Worm (Caenorhabditis elegans) whole organism, L1 larva: ENCODE results near the gene srbc-57.

Experiments used
- C34B4.2 ChIP-seq: sonication (generic microtip); optimal IDR thresholded peaks from 2 replicates; lab custom pipeline; 2017; ENCODE audit warnings: mild to moderate bottlenecking, missing genetic modification characterization, missing compliant biosample characterization
- aly-2 ChIP-seq: fragments of 150-350 bp; optimal IDR thresholded peaks from 2 replicates; lab custom pipeline; 2014; ENCODE audit warnings: missing biosample characterization, missing genetic modification characterization
- dsc-1 ChIP-seq: sonication (generic microtip); optimal IDR thresholded peaks from 2 replicates; lab custom pipeline; 2016; ENCODE audit warnings: mild to moderate bottlenecking, missing genetic modification characterization, missing compliant biosample characterization
- efl-1 ChIP-seq, 4 experiments: fragments of 150-350 bp; optimal IDR thresholded peaks in 3 of 4; peaks in 1 of 4; 1 replicate in 1 of 4; 2 replicates in 3 of 4; lab custom pipeline; 2014; ENCODE audit warnings: missing biosample characterization in 2 of 4, missing genetic modification characterization in 2 of 4, missing genetic modification reagents in 2 of 4
- egl-27 ChIP-seq, 2 experiments: fragments of 150-350 bp in 1 of 2; sonication (generic microtip); optimal IDR thresholded peaks; 3 replicates each; lab custom pipeline; 2017 to 2018; ENCODE audit warnings: missing biosample characterization in 2 of 2, missing genetic modification characterization in 2 of 2, missing genetic modification reagents in 2 of 2
- elt-2 ChIP-seq: sonication (generic microtip); optimal IDR thresholded peaks from 2 replicates; lab custom pipeline; 2016; ENCODE audit warnings: missing genetic modification characterization, mild to moderate bottlenecking, inconsistent platforms, missing compliant biosample characterization, missing genetic modification reagents
- fos-1 ChIP-seq: fragments of 150-350 bp; optimal IDR thresholded peaks from 2 replicates; lab custom pipeline; 2014; ENCODE audit warnings: missing biosample characterization, missing genetic modification characterization
- jun-1 ChIP-seq: fragments of 150-350 bp; optimal IDR thresholded peaks from 2 replicates; lab custom pipeline; 2014; ENCODE audit warnings: missing biosample characterization, missing genetic modification reagents, missing genetic modification characterization
- mab-9 ChIP-seq: fragments of 200-800 bp; sonication (Bioruptor generic); IDR thresholded peaks from 2 replicates; pipeline ENCODE4 v1.3.6; 2022; ENCODE audit warnings: missing genetic modification reagents, missing genetic modification characterization, missing compliant biosample characterization
- nhr-237 ChIP-seq: fragments of 150-350 bp; optimal IDR thresholded peaks from 2 replicates; lab custom pipeline; 2014; ENCODE audit warnings: missing biosample characterization, missing genetic modification characterization
- snpc-4 ChIP-seq: fragments of 150-350 bp; optimal IDR thresholded peaks from 2 replicates; lab custom pipeline; 2014; ENCODE audit warnings: missing biosample characterization, missing genetic modification characterization
- ztf-4 ChIP-seq: fragments of 150-350 bp; optimal IDR thresholded peaks from 2 replicates; lab custom pipeline; 2014; ENCODE audit warnings: missing biosample characterization, missing genetic modification characterization

- no peak for TF ChIP-seq elt-2
- no peak for TF ChIP-seq efl-1 (optimal IDR thresholded peaks at IDR 0.05; lab: Kevin White, UChicago)
- TF ChIP-seq efl-1 (GFP tag; optimal IDR thresholded peaks at IDR 0.05 in 1 of 2; lab: Kevin White, UChicago) = no peak
- no peak for TF ChIP-seq C34B4.2
- no peak for TF ChIP-seq ztf-4
- no peak for TF ChIP-seq fos-1 (tag; lab: Kevin White, UChicago)
- TF ChIP-seq dsc-1 (tag; lab: Kevin White, UChicago) = no peak
- TF ChIP-seq mab-9 (GFP tag; lab: Robert Waterston, UW) = no peak
- no peak for TF ChIP-seq aly-2
- TF ChIP-seq nhr-237 = no peak
- TF ChIP-seq snpc-4 (tag; lab: Kevin White, UChicago) = no peak
- no peak for TF ChIP-seq jun-1 (tag; lab: Kevin White, UChicago)
- no peak for TF ChIP-seq egl-27 (tag; optimal IDR thresholded peaks at IDR 0.05; lab: Kevin White, UChicago)
Measured at ce11 chrV:449130-449529, 19.2 kb downstream of the srbc-57 start, which contains the start of gene srh-35.
